Fruit fly (Drosophila melanogaster): Measurements from ENCODE around the gene CG4822.
A peak's percentile ranks its signal among the peaks of the same experiment; 100 is the strongest.

Gene CG4822

dm6 chr2L:94639-95059 lies 26.9 kb downstream of the CG4822 start, which contains the start of gene Zir (continued):
- TF ChIP-seq tgo (GFP tag; IDR thresholded peaks at IDR 0.05) = no peak
- no peak for TF ChIP-seq grn (GFP tag; optimal IDR thresholded peaks at IDR 0.05)
- TF ChIP-seq z (GFP tag; IDR thresholded peaks at IDR 0.05) = no peak
- no peak for TF ChIP-seq disco-r (GFP tag; optimal IDR thresholded peaks at IDR 0.05)
- TF ChIP-seq rib (GFP tag; IDR thresholded peaks at IDR 0.05) = no peak
- no peak for TF ChIP-seq Fer2 (tag; optimal IDR thresholded peaks at IDR 0.05)
- peak; percentile 73 for TF ChIP-seq HLH4C (GFP tag; IDR thresholded peaks at IDR 0.05; ENCODE audit: partially characterized antibody)
- TF ChIP-seq Chrac-16 (GFP tag; optimal IDR thresholded peaks at IDR 0.05) = no peak
- TF ChIP-seq ranshi (GFP tag; IDR thresholded peaks at IDR 0.05) = no peak
- peak; percentile 29 for TF ChIP-seq CG33557 (GFP tag; optimal IDR thresholded peaks at IDR 0.05)
- no peak for TF ChIP-seq Neu2 (GFP tag; optimal IDR thresholded peaks at IDR 0.05; ENCODE audit: borderline replicate concordance)
- peak; percentile 43 for TF ChIP-seq CG13296 (GFP tag; optimal IDR thresholded peaks at IDR 0.05)
- TF ChIP-seq crol (GFP tag; IDR thresholded peaks at IDR 0.05) = no peak
- TF ChIP-seq Side (GFP tag; optimal IDR thresholded peaks at IDR 0.05) = no peak
- peak; percentile 30; the same call in 1 of the 3 replicates for TF ChIP-seq Doc3 (GFP tag; IDR thresholded peaks at IDR 0.05; ENCODE audit: partially characterized antibody)
- peak; percentile 0 for TF ChIP-seq CG13775 (GFP tag; optimal IDR thresholded peaks at IDR 0.05)
- no peak for TF ChIP-seq Sin3A (optimal IDR thresholded peaks at IDR 0.05)
- no peak for TF ChIP-seq CG34422 (GFP tag; IDR thresholded peaks at IDR 0.05)
- TF ChIP-seq CG17802 (tag; optimal IDR thresholded peaks at IDR 0.05) = no peak
- no peak for TF ChIP-seq exex (tag; optimal IDR thresholded peaks at IDR 0.05)
- TF ChIP-seq Oaz (GFP tag; IDR thresholded peaks at IDR 0.05) = no peak
- peak; percentile 35 for TF ChIP-seq HmgZ (tag; optimal IDR thresholded peaks at IDR 0.05)
- peak; percentile 83 for TF ChIP-seq row (GFP tag; IDR thresholded peaks at IDR 0.05)
- no peak for TF ChIP-seq CG14441 (GFP tag; IDR thresholded peaks at IDR 0.05)
- TF ChIP-seq odd (GFP tag; optimal IDR thresholded peaks at IDR 0.05) = no peak
- TF ChIP-seq wdn (GFP tag; IDR thresholded peaks at IDR 0.05) = no peak
- no peak for TF ChIP-seq twi (tag; optimal IDR thresholded peaks at IDR 0.05)
- TF ChIP-seq chm (GFP tag; IDR thresholded peaks at IDR 0.05) = no peak
- TF ChIP-seq da (GFP tag; optimal IDR thresholded peaks at IDR 0.05) = no peak
- no peak for TF ChIP-seq br (optimal IDR thresholded peaks at IDR 0.05)
- no peak for TF ChIP-seq CoRest (tag; optimal IDR thresholded peaks at IDR 0.05)
- peak; percentile 27 for TF ChIP-seq CG1603 (tag; optimal IDR thresholded peaks at IDR 0.05)
- no peak for TF ChIP-seq Ada2b (GFP tag; IDR thresholded peaks at IDR 0.05)
- no peak for TF ChIP-seq CG11456 (GFP tag; IDR thresholded peaks at IDR 0.05)
- no peak for TF ChIP-seq CG18011 (GFP tag; optimal IDR thresholded peaks at IDR 0.05)
- peak; percentile 49 for TF ChIP-seq CG2120 (GFP tag; optimal IDR thresholded peaks at IDR 0.05)
- TF ChIP-seq vnd (GFP tag; IDR thresholded peaks at IDR 0.05; ENCODE audit: partially characterized antibody) = 0 out of 3 replicates have a peak, but pooled peaks have one; percentile 50
- peak; percentile 66 for TF ChIP-seq CG34224 (GFP tag; IDR thresholded peaks at IDR 0.05; ENCODE audit: partially characterized antibody)
- TF ChIP-seq phol (tag; optimal IDR thresholded peaks at IDR 0.05) = no peak
- no peak for TF ChIP-seq CG7786 (GFP tag; optimal IDR thresholded peaks at IDR 0.05)
- TF ChIP-seq CG11560 (tag; IDR thresholded peaks at IDR 0.05) = no peak
- TF ChIP-seq CG5953 (GFP tag; IDR thresholded peaks at IDR 0.05) = no peak
- peak; percentile 72 for TF ChIP-seq hb (GFP tag; IDR thresholded peaks at IDR 0.05; ENCODE audit: partially characterized antibody)
- TF ChIP-seq unc-4 (GFP tag; IDR thresholded peaks at IDR 0.05; ENCODE audit: partially characterized antibody) = peak; percentile 67
- TF ChIP-seq ind (GFP tag; optimal IDR thresholded peaks at IDR 0.05) = no peak
- peak; percentile 34 for TF ChIP-seq CG17912 (GFP tag; optimal IDR thresholded peaks at IDR 0.05)
- TF ChIP-seq ac (GFP tag; optimal IDR thresholded peaks at IDR 0.05) = no peak
- TF ChIP-seq Atf6 (GFP tag; IDR thresholded peaks at IDR 0.05) = peak; percentile 15; the same call in 1 of the 2 replicates
- no peak for TF ChIP-seq sqz (GFP tag; optimal IDR thresholded peaks at IDR 0.05)
- peak; percentile 66; the same call in 2 of the 4 replicates for TF ChIP-seq Dll (GFP tag; IDR thresholded peaks at IDR 0.05; ENCODE audit: partially characterized antibody)
- peak; percentile 4 for TF ChIP-seq nerfin-1 (tag; optimal IDR thresholded peaks at IDR 0.05)
- TF ChIP-seq CG10654 (GFP tag; optimal IDR thresholded peaks at IDR 0.05) = no peak

Measured in whole organism, embryonic.